Worm (Caenorhabditis elegans) whole organism, young adult: ENCODE data around the gene F59B10.2.

Experiments
- Y67H2A.10 ChIP-seq: fragments of 200-800 bp; sonication (Bioruptor generic); conservative IDR thresholded peaks from 2 replicates; pipeline ENCODE4 v1.3.6; 2022; ENCODE audit warnings: missing genetic modification reagents, missing genetic modification characterization, missing compliant biosample characterization
- let-526 ChIP-seq: fragments of 200-800 bp; sonication (Bioruptor generic); IDR thresholded peaks from 2 replicates; pipeline ENCODE4 v1.3.6; 2022; ENCODE audit warnings: missing genetic modification reagents, missing genetic modification characterization, missing compliant biosample characterization
- unc-62 ChIP-seq: fragments of 150-350 bp; optimal IDR thresholded peaks from 2 replicates; lab custom pipeline; 2014; ENCODE audit warnings: missing biosample characterization, missing genetic modification reagents, missing genetic modification characterization

- no peak for TF ChIP-seq Y67H2A.10
- no peak for TF ChIP-seq unc-62 (GFP tag; lab: Kevin White, UChicago)
- TF ChIP-seq let-526 = no peak
These were observed 43.9 kb upstream of the F59B10.2 start for ce11 chrII:10553377-10554045.
